Worm (Caenorhabditis elegans) whole organism, L4 larva: ENCODE data around the gene Y38E10A.2.

ENCODE experiments used
- daf-19 ChIP-seq: fragments of 200-800 bp; sonication (Bioruptor generic); conservative IDR thresholded peaks from 2 replicates; pipeline ENCODE4 v1.3.6; 2022; ENCODE audit warnings: missing genetic modification characterization, missing compliant biosample characterization
- fkh-10 ChIP-seq: fragments of 150-350 bp; optimal IDR thresholded peaks from 2 replicates; lab custom pipeline; 2014; ENCODE audit warnings: missing biosample characterization, missing genetic modification reagents, missing genetic modification characterization
- lin-38 ChIP-seq: fragments of 200-800 bp; sonication (Bioruptor generic); IDR thresholded peaks from 2 replicates; pipeline ENCODE4 v1.3.6; 2022; ENCODE audit warnings: missing genetic modification reagents, missing genetic modification characterization, missing compliant biosample characterization
- nhr-10 ChIP-seq: fragments of 150-350 bp; optimal IDR thresholded peaks from 2 replicates; lab custom pipeline; 2014; ENCODE audit warnings: missing biosample characterization, missing genetic modification characterization
- pha-4 ChIP-seq, 2 experiments: fragments of 150-350 bp in 1 of 2; fragments of 200-800 bp in 1 of 2; sonication (Bioruptor generic) in 1 of 2; IDR thresholded peaks in 1 of 2; optimal IDR thresholded peaks in 1 of 2; 2 replicates each; pipeline versions ENCODE4 v1.3.6 to Lab custom; 2014 to 2022; ENCODE audit warnings: missing genetic modification characterization in 2 of 2, missing genetic modification reagents in 2 of 2, missing biosample characterization in 1 of 2, missing compliant biosample characterization in 1 of 2
- unc-62 ChIP-seq, 3 experiments: fragments of 150-350 bp in 1 of 3; sonication (generic microtip); optimal IDR thresholded peaks in 2 of 3; peaks in 1 of 3; 1 replicate in 1 of 3; 2 replicates in 2 of 3; lab custom pipeline; 2014 to 2017; ENCODE audit warnings: missing biosample characterization in 3 of 3, missing genetic modification characterization in 3 of 3, missing genetic modification reagents in 3 of 3, missing genotype in 1 of 3

ce11 chrII:12525526-12525925 lies 47.9 kb downstream of the Y38E10A.2 start, which contains the start of gene srx-118:
- TF ChIP-seq nhr-10 (tag; lab: Kevin White, UChicago) = no peak
- TF ChIP-seq pha-4 (GFP tag; IDR thresholded peaks at IDR 0.05; lab: Robert Waterston, UW) = no peak
- no peak for TF ChIP-seq pha-4 (tag; optimal IDR thresholded peaks at IDR 0.05; lab: Kevin White, UChicago)
- no peak for TF ChIP-seq daf-19 (GFP tag; lab: Robert Waterston, UW)
- TF ChIP-seq lin-38 (GFP tag; lab: Robert Waterston, UW) = no peak
- no peak for TF ChIP-seq unc-62 (GFP tag; optimal IDR thresholded peaks at IDR 0.05 in 1 of 2; lab: Kevin White, UChicago)
- TF ChIP-seq unc-62 (tag; optimal IDR thresholded peaks at IDR 0.05; lab: Kevin White, UChicago) = no peak
- no peak for TF ChIP-seq fkh-10 (GFP tag; lab: Kevin White, UChicago)
